Fruit fly (Drosophila melanogaster): ENCODE results near the gene CG17147.
A peak's percentile ranks its signal among the peaks of the same experiment; 100 is the strongest.

CG17147 gene

dm6 chr3L:20195875-20196274 is 27.9 kb upstream of the CG17147 start:
- TF ChIP-seq fru (optimal IDR thresholded peaks at IDR 0.05): no peak
- peak; percentile 1 for TF ChIP-seq CG4854 (GFP tag; optimal IDR thresholded peaks at IDR 0.05)
- peak; percentile 53 for TF ChIP-seq CG6813 (GFP tag; optimal IDR thresholded peaks at IDR 0.05)
- 0 out of 3 replicates have a peak, but pooled peaks have one; percentile 49 for TF ChIP-seq gce (GFP tag; IDR thresholded peaks at IDR 0.05)
- no peak for TF ChIP-seq fd3F (GFP tag; optimal IDR thresholded peaks at IDR 0.05)
- peak; percentile 57 for TF ChIP-seq PHDP (tag; optimal IDR thresholded peaks at IDR 0.05)
- TF ChIP-seq Med (GFP tag): peak; percentile 87
- peak; percentile 56; the same call in 2 of the 3 replicates for TF ChIP-seq CG7357 (GFP tag; IDR thresholded peaks at IDR 0.05)
- peak; percentile 82 for TF ChIP-seq CG17361 (GFP tag; IDR thresholded peaks at IDR 0.05)
- TF ChIP-seq CG5245 (GFP tag; optimal IDR thresholded peaks at IDR 0.05): peak; percentile 51
- peak; percentile 79 for TF ChIP-seq Sox102F (GFP tag; optimal IDR thresholded peaks at IDR 0.05)
- TF ChIP-seq en (GFP tag; optimal IDR thresholded peaks at IDR 0.05): no peak
- TF ChIP-seq pzg (GFP tag; optimal IDR thresholded peaks at IDR 0.05): no peak
- TF ChIP-seq CG12104 (GFP tag; optimal IDR thresholded peaks at IDR 0.05): no peak
- TF ChIP-seq CG6791 (GFP tag; IDR thresholded peaks at IDR 0.05; ENCODE audit: partially characterized antibody): no peak
- TF ChIP-seq CG8478 (optimal IDR thresholded peaks at IDR 0.05): no peak
- peak; percentile 12 for TF ChIP-seq Bdp1 (GFP tag; optimal IDR thresholded peaks at IDR 0.05)
- no peak for TF ChIP-seq mirr (GFP tag; optimal IDR thresholded peaks at IDR 0.05)
- peak; percentile 11 for TF ChIP-seq CG2116 (GFP tag; optimal IDR thresholded peaks at IDR 0.05)
- TF ChIP-seq Bteb2 (GFP tag; optimal IDR thresholded peaks at IDR 0.05): no peak
- peak; percentile 57 for TF ChIP-seq CG10959 (GFP tag; IDR thresholded peaks at IDR 0.05)
- TF ChIP-seq Nf-YB (GFP tag; optimal IDR thresholded peaks at IDR 0.05): no peak
- TF ChIP-seq CG15073 (GFP tag; optimal IDR thresholded peaks at IDR 0.05): no peak
- no peak for TF ChIP-seq amos (GFP tag; IDR thresholded peaks at IDR 0.05; ENCODE audit: partially characterized antibody)
- no peak for TF ChIP-seq CG14965 (GFP tag; optimal IDR thresholded peaks at IDR 0.05; ENCODE audit: borderline replicate concordance)
- no peak for TF ChIP-seq CG34376 (GFP tag; optimal IDR thresholded peaks at IDR 0.05)
- TF ChIP-seq CG11085 (GFP tag; IDR thresholded peaks at IDR 0.05): no peak
- TF ChIP-seq crc (GFP tag; optimal IDR thresholded peaks at IDR 0.05): peak; percentile 46
- TF ChIP-seq CG17568 (GFP tag; optimal IDR thresholded peaks at IDR 0.05): no peak
- TF ChIP-seq CG17912 (GFP tag; optimal IDR thresholded peaks at IDR 0.05): no peak
- TF ChIP-seq Neu2 (GFP tag; optimal IDR thresholded peaks at IDR 0.05; ENCODE audit: borderline replicate concordance): no peak
- TF ChIP-seq CG4360 (GFP tag; IDR thresholded peaks at IDR 0.05): 0 out of 2 replicates have a peak, but pooled peaks have one; percentile 24
- TF ChIP-seq CG11247 (GFP tag; IDR thresholded peaks at IDR 0.05): peak; percentile 52; the same call in 1 of the 2 replicates
- peak; percentile 68 for TF ChIP-seq ind (GFP tag; optimal IDR thresholded peaks at IDR 0.05)
- TF ChIP-seq Trl (optimal IDR thresholded peaks at IDR 0.05): no peak
- TF ChIP-seq Trl (GFP tag; optimal IDR thresholded peaks at IDR 0.05): peak; percentile 47
- peak; percentile 48 for TF ChIP-seq CG17328 (GFP tag; IDR thresholded peaks at IDR 0.05)
- TF ChIP-seq HLHmδ (GFP tag; optimal IDR thresholded peaks at IDR 0.05): no peak
- TF ChIP-seq CG5953 (GFP tag; IDR thresholded peaks at IDR 0.05): peak; percentile 43; the same call in 1 of the 2 replicates
- peak; percentile 43 for TF ChIP-seq CG4820 (GFP tag; optimal IDR thresholded peaks at IDR 0.05)
- no peak for TF ChIP-seq zen2 (GFP tag; IDR thresholded peaks at IDR 0.05; ENCODE audit: partially characterized antibody)
- TF ChIP-seq onecut (GFP tag; IDR thresholded peaks at IDR 0.05): peak; percentile 26
- TF ChIP-seq CG9876 (GFP tag; optimal IDR thresholded peaks at IDR 0.05): no peak
- peak; percentile 25 for TF ChIP-seq CG12236 (GFP tag; optimal IDR thresholded peaks at IDR 0.05)
- TF ChIP-seq Oli (tag; optimal IDR thresholded peaks at IDR 0.05): peak; percentile 78
- TF ChIP-seq sd (tag; optimal IDR thresholded peaks at IDR 0.05): peak; percentile 11
- no peak for TF ChIP-seq prd (optimal IDR thresholded peaks at IDR 0.05)
- peak; percentile 73; the same call in 2 of the 3 replicates for TF ChIP-seq prd (GFP tag; IDR thresholded peaks at IDR 0.05)
- 0 out of 2 replicates have a peak, but pooled peaks have one; percentile 14 for TF ChIP-seq MBD-R2 (GFP tag; IDR thresholded peaks at IDR 0.05)
- no peak for TF ChIP-seq D19B (GFP tag; optimal IDR thresholded peaks at IDR 0.05)
- TF ChIP-seq rib (GFP tag; IDR thresholded peaks at IDR 0.05): no peak
- peak; percentile 31 for TF ChIP-seq Hr3 (GFP tag; optimal IDR thresholded peaks at IDR 0.05)

Data from whole organism, embryonic.